Worm (Caenorhabditis elegans) whole organism, midembryonic: ENCODE results near the gene srx-65.

Experiments used
- flt-1 ChIP-seq: fragments of 200-800 bp; sonication (Bioruptor generic); IDR thresholded peaks from 2 replicates; pipeline ENCODE4 v1.3.6; 2022; ENCODE audit warnings: missing genetic modification characterization, missing compliant biosample characterization
- ztf-29 ChIP-seq: fragments of 200-800 bp; sonication (Bioruptor generic); IDR thresholded peaks from 2 replicates; pipeline ENCODE4 v1.3.6; 2022; ENCODE audit warnings: missing genetic modification reagents, missing genetic modification characterization, missing compliant biosample characterization

DNA sequence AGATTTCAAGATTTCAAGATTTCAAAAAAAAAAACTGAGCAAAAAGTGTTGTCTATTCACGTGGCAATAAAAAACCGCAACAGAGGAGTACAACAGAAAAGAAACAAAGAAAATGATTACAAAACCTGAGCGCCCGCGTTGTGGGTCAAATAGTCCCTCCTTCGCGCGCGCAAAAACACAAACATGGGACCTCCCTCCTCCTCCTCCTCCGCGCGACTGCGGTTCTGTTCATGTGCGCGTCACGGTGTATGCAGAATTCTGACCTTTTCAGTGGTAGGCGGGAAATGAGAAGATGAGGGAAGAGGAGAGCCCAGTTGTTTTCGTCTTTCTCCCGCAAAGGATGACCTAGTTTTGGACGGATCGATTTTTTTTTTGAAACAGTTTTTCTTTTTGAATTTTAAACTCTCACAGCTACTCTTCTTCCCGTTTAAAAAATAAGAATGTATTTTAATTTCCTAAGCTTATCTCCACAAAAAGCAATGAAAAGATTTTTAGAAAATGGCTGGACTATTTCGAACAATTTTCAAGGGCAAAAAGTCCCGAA lies 29.3 kb upstream of the srx-65 start, which contains the start of gene C17E7.4:
- TF ChIP-seq ztf-29 (GFP tag; lab: Robert Waterston, UW), result no peak
- TF ChIP-seq flt-1, result no peak
